Worm (Caenorhabditis elegans) whole organism, midembryonic: Measurements from ENCODE around the gene lmd-5.

ENCODE experiments used
- T22C8.4 ChIP-seq: fragments of 200-800 bp; sonication (Bioruptor generic); IDR thresholded peaks from 2 replicates; pipeline ENCODE4 v1.3.6; 2022; ENCODE audit warnings: missing genetic modification characterization, missing compliant biosample characterization
- cog-1 ChIP-seq: sonication (generic microtip); optimal IDR thresholded peaks from 2 replicates; lab custom pipeline; 2016; ENCODE audit warnings: missing genetic modification characterization, missing compliant biosample characterization
- flt-1 ChIP-seq: fragments of 200-800 bp; sonication (Bioruptor generic); IDR thresholded peaks from 2 replicates; pipeline ENCODE4 v1.3.6; 2022; ENCODE audit warnings: missing genetic modification characterization, missing compliant biosample characterization
- klf-2 ChIP-seq: fragments of 200-800 bp; sonication (Bioruptor generic); conservative IDR thresholded peaks from 2 replicates; pipeline ENCODE4 v1.3.6; 2022; ENCODE audit warnings: missing genetic modification reagents, missing genetic modification characterization, missing compliant biosample characterization
- med-1 ChIP-seq: sonication (generic microtip); optimal IDR thresholded peaks from 2 replicates; lab custom pipeline; 2017; ENCODE audit warnings: missing genetic modification characterization, mild to moderate bottlenecking, missing compliant biosample characterization, antibody characterized with exemption, missing genetic modification reagents; ENCODE audit not compliant: insufficient read depth
- ref-1 ChIP-seq: fragments of 200-800 bp; sonication (Bioruptor generic); conservative IDR thresholded peaks from 2 replicates; pipeline ENCODE4 v1.3.6; 2022; ENCODE audit warnings: missing genetic modification reagents, missing genetic modification characterization, missing compliant biosample characterization
- tab-1 ChIP-seq: fragments of 200-800 bp; sonication (Bioruptor generic); IDR thresholded peaks from 2 replicates; pipeline ENCODE4 v1.3.6; 2022; ENCODE audit warnings: missing genetic modification characterization, missing compliant biosample characterization
- ztf-23 ChIP-seq: fragments of 200-800 bp; sonication (Bioruptor generic); IDR thresholded peaks from 2 replicates; pipeline ENCODE4 v1.3.6; 2022; ENCODE audit warnings: missing genetic modification reagents, missing genetic modification characterization, missing compliant biosample characterization
- ztf-29 ChIP-seq: fragments of 200-800 bp; sonication (Bioruptor generic); IDR thresholded peaks from 2 replicates; pipeline ENCODE4 v1.3.6; 2022; ENCODE audit warnings: missing genetic modification reagents, missing genetic modification characterization, missing compliant biosample characterization

lmd-5 gene

DNA sequence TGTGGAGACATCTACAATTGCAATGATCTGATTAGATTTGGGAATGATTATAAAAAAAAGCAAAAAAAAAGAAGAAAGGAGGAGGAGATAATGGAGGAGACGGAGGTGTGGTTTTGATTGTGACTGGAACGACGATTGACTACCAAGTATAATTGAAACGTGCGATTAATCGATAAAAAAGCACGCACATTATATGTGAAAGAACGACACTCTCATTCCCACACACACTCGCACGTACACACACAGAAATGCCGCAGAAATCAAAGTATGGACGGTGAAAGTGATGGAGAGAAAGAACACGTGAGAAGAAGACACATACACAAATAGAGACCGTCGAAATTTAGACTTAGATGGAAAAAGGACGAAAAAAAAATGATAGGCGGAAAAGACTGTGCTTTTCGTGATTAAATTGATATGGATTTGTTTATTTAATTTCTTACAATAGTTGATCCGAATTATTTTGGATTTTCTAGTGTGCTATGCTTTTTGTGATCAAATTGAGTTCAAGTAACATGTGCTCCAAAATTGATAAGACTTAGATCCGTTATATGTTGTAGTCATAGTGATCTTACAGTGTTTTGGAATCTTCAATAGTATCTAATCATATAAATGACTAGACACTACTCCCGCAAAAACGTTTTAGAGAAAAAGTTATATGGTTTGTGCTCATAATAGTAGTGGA, 29.6 kb upstream of the lmd-5 start, which contains the start of gene nhr-135:
Gene nhr-135 (minus strand): TSS at position 51 of the 682 bp plus-strand sequence.
- TF ChIP-seq ztf-23 (GFP tag; lab: Robert Waterston, UW), result no peak
- peak; percentile 38; the same call in 1 of the 2 replicates for TF ChIP-seq T22C8.4 (GFP tag; lab: Robert Waterston, UW)

DNA sequence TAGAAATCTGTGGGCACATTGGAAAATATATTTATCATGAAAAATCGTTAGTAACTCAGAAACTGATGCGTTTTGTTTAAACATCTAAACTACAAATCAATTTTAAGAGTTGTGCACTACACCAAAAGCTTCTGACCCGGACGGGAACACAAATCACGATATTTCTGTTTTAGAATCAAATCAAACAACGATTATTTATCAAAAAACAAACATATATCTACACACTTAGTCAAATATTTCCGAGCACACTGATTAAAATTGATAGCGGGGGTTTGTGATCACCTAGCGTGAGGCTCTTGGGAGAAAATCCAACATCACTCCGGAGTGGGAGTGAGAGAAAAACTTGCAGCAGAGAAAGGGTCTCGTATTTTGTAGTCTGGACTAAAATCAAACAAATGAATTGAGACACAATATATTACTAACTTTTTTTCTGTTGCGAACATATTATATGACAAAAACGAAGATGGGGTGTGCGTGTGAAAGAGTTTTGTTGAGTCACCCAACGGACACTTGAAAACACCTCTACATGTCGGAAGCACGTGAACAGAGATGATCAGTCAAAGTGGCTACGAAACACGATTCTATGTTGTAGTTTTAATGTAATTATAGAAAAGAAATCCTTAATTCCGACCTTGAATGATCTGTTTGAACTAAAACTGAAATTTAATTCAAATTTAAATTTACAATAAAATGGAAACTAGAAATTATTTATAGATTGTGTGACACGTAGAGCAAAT, 28.0 kb upstream of the lmd-5 start:
- no peak for TF ChIP-seq klf-2
- no peak for TF ChIP-seq ztf-23 (GFP tag; lab: Robert Waterston, UW)
- TF ChIP-seq tab-1, result no peak
- no peak for TF ChIP-seq ref-1
- no peak for TF ChIP-seq ztf-29 (GFP tag; lab: Robert Waterston, UW)
- TF ChIP-seq med-1, result no peak
- TF ChIP-seq T22C8.4 (GFP tag; lab: Robert Waterston, UW), result no peak
- TF ChIP-seq cog-1 (tag; lab: Kevin White, UChicago), result no peak
- no peak for TF ChIP-seq flt-1 (GFP tag; lab: Robert Waterston, UW)

DNA sequence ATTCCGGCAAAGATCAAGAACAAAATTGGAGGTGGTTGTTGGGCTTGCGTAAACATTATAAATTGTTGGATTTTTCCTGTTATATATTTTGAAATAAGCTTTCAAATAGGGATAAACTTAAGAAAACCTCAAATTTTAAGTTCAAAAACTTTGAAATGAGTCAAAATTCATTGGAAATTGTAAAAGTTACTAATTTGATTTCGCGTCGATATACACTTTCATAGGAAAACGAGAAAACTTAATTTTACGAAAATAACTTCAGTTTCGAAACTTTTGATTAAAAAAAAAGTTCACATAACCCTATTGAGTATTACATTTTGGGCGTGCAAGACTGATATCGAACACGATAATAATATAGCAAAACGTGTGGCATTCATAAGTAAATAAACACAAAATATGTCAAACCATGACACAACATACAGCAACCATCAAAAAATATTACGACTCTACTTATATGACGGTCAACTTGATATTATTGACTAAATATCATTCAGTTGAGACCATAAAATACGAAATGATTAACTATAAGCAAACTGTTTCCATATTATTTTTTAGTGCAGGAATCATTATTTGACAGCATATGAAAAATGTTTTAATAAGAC, 27.2 kb upstream of the lmd-5 start:
- no peak for TF ChIP-seq klf-2
- no peak for TF ChIP-seq ztf-23 (GFP tag; lab: Robert Waterston, UW)
- TF ChIP-seq T22C8.4 (GFP tag; lab: Robert Waterston, UW), result no peak

DNA sequence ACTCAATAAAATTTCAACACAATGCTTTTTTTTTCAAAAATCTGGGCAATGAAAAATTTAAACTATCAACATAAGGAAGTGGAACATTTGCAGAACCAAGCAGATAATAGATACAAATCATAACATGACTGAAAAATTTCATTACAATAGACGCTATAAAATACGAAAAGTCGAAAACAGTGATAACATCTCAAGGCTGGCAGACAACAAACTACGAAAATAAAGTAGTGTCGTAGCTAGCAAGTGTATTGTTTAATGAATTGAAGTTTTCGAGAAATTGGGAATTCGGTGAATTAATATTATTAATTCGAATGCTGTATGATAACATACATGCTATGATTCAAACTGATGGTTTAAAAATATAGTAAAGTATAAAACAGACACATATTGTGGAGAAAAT, 26.6 kb upstream of the lmd-5 start:
- TF ChIP-seq tab-1, result no peak
- TF ChIP-seq ztf-29 (GFP tag; lab: Robert Waterston, UW), result no peak
- no peak for TF ChIP-seq ztf-23 (GFP tag; lab: Robert Waterston, UW)

DNA sequence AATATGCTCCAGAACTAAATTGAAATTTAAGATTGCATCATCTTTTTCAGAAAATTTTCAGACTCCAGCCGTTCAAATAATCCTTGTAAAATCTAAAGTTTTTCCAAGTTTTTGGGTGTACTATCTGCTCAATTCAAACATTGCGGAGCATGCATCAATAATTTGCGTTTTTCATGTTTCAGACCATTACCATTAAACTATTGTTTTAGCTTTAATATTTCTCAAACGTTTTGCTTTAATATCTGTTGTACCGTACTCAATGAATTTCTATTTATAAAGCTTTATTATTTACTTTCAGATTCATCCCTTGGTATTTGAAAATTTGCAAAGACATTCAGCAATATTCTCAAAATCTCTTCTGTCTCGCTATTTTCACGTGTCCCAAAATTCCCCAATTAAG, 20.2 kb upstream of the lmd-5 start, which contains the start of gene odr-2:
Gene odr-2 (plus strand): TSS at position 301 of the 400 bp plus-strand sequence.
- TF ChIP-seq klf-2 (no peak), med-1 (no peak), tab-1 (no peak), ztf-23 (GFP tag; lab: Robert Waterston, UW) (no peak), flt-1 (GFP tag; lab: Robert Waterston, UW) (no peak), cog-1 (tag; lab: Kevin White, UChicago) (no peak), ztf-29 (GFP tag; lab: Robert Waterston, UW) (no peak)

DNA sequence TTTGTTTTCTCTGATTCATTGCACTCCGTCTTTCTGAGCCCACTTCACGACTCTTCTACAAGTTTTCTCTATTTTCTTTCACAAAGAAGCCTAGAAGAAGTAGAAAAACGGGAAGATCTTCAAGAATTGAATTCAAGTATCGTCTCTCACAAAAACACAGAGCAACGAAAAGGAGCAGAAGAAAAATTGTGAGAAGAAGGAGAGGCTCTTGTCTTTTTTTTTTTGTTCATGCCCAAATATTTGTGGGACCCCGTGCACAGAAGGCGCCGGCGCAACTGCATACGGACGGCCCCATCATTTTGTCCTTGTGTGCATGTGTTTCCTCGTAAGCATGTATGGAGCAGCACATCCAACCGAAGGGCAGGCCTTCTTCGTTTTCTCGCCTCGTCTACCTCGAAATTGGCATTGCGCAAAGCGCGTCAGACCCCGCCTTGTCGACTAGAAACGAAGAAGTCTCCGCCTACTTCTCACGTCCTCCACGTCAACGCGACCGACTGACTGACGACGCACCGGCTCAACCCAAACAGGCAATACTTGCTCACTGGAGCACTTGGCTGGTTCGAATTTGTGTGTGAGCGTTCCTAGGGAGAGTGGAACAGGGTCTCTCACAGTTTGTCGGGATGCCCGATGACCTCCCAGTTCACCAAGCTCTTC, 16.8 kb upstream of the lmd-5 start:
- TF ChIP-seq T22C8.4 (GFP tag; lab: Robert Waterston, UW) (no peak), tab-1 (0 out of 2 replicates have a peak, but pooled peaks have one; percentile 13)

DNA sequence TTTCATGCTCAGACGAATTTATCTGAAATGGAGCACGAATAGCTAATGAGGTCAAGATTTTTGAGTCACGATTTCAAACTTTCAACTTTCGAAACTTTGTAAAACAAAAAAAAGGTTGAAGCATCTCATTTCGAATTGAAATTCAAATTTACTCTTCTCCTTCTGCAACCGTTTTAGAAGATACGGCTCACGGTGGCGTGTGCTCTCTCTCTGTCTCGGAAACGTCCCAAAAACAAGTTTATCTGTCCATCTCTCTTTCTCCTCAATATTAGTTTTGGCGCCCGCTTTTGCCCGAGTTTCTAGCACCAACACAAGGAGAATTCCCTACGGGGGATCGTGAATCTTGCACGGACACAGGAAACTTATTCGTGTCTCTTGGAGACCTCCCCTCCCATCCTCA, 13.1 kb upstream of the lmd-5 start:
- no peak for TF ChIP-seq ztf-23 (GFP tag; lab: Robert Waterston, UW)

DNA sequence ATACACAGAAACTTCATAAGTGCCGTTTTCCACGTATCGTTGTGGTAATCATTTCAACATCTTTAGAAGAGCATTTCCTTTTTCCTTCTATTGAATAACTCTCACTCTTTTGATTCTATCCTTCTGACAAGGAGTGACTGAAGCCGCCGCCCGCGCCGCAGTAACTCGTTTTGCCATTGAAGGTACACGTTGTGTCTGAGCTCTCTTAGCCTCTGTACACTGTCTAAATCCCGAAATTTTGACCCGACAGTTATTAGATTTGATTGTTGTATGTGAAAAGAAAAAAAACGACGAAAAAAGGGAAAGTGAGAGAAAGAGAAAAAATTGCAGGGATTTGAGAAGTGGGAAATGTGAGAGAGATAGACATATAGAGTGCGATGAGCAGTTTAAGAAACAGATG, 12.2 kb upstream of the lmd-5 start:
- no peak for TF ChIP-seq ztf-29 (GFP tag; lab: Robert Waterston, UW)
- no peak for TF ChIP-seq ztf-23 (GFP tag; lab: Robert Waterston, UW)
- TF ChIP-seq med-1, result no peak
- no peak for TF ChIP-seq ref-1
- TF ChIP-seq tab-1, result no peak
- TF ChIP-seq klf-2, result no peak
- no peak for TF ChIP-seq T22C8.4 (GFP tag; lab: Robert Waterston, UW)
- no peak for TF ChIP-seq flt-1 (GFP tag; lab: Robert Waterston, UW)

DNA sequence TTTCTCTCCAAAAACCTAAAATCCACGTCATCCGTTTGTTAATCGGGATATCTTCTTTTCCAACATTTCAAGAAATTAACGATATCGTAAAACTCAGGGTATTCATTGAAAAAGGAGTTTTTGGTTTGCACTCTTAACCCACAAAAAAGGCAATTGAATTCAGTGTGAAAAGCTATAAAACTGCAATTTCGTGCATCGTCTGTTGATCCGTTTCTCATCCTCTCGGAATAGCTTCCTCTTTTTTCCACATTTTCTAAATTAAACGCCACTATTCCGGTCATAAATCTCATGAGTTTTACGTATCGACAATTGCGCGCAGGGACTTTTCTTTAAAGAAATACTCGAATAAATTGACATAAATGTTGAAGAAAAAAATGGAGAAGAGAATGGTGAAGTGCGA, 11.2 kb upstream of the lmd-5 start:
- TF ChIP-seq ztf-23 (GFP tag; lab: Robert Waterston, UW) (no peak), T22C8.4 (GFP tag; lab: Robert Waterston, UW) (no peak), ztf-29 (GFP tag; lab: Robert Waterston, UW) (no peak), med-1 (no peak), tab-1 (no peak), flt-1 (GFP tag; lab: Robert Waterston, UW) (no peak), klf-2 (no peak), cog-1 (tag; lab: Kevin White, UChicago) (no peak), ref-1 (no peak)

DNA sequence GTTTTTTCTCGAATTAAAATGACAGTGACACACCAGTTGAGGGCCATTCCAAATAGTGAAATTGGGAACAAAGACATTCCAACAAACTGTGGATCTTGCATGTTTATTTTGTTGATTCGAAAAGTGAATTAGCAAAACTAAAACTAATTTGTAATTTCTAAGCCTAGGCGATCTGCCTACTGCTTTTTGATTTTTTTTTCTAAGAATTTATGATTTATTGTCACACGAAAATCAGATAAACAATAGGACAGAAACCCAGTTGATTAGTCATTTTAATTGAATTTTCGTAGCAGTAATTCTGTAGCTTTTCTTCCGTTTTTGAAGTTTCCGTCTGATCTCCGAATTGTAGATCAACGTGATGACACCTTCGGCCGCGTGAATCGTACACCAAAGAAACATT, 4.7 kb upstream of the lmd-5 start, which contains the start of gene srx-33:
Gene srx-33 (minus strand): TSS at position 101 of the 400 bp plus-strand sequence.
- no peak for TF ChIP-seq T22C8.4 (GFP tag; lab: Robert Waterston, UW)
- TF ChIP-seq tab-1, result no peak
- TF ChIP-seq ztf-23 (GFP tag; lab: Robert Waterston, UW), result no peak
- TF ChIP-seq cog-1 (tag; lab: Kevin White, UChicago), result no peak
- TF ChIP-seq flt-1 (GFP tag; lab: Robert Waterston, UW), result no peak
- TF ChIP-seq klf-2, result no peak
- TF ChIP-seq ref-1, result no peak
- TF ChIP-seq med-1, result no peak
- no peak for TF ChIP-seq ztf-29 (GFP tag; lab: Robert Waterston, UW)
